Worm (Caenorhabditis elegans) whole organism, L1 larva: Measurements from ENCODE around the gene skat-1.

Experiments
- egl-27 ChIP-seq, 2 experiments: fragments of 150-350 bp in 1 of 2; sonication (generic microtip); optimal IDR thresholded peaks; 3 replicates each; lab custom pipeline; 2017 to 2018; ENCODE audit warnings: missing biosample characterization in 2 of 2, missing genetic modification characterization in 2 of 2, missing genetic modification reagents in 2 of 2
- pqm-1 ChIP-seq: sonication (generic microtip); optimal IDR thresholded peaks from 3 replicates; lab custom pipeline; 2017; ENCODE audit warnings: missing biosample characterization, missing genetic modification characterization

DNA sequence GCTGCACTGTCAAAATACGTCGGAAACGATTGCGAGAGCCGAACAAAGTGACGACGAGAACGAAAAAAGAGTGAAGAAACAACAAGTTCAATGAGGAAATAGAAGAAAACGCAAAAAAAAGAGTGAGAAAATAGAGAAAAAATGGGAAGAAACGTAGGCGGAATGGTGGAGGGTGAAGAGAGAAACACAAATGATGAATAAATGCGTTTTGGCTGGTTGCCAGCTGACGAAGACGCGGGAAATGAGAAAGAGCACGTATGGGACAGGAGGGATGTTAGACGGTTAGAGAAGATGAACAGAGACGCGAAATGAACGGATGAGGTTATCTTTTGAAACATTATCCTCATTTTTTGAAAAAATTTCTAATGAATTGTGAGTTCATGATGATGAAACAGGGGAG is 11.6 kb downstream of the skat-1 start:
- TF ChIP-seq egl-27 (tag; optimal IDR thresholded peaks at IDR 0.05; lab: Kevin White, UChicago) (no peak), pqm-1 (tag; lab: Kevin White, UChicago) (no peak)
